Fruit fly (Drosophila melanogaster) whole organism, prepupa: ENCODE data around the gene CG12725.

ENCODE experiments used
- CG10631 ChIP-seq: fragments of 200-800 bp; sonication (Bioruptor generic); optimal IDR thresholded peaks from 2 replicates; lab custom pipeline; 2016; ENCODE audit warnings: missing biosample characterization, missing genetic modification characterization
- CG10669 ChIP-seq: fragments of 200-800 bp; sonication (Bioruptor generic); optimal IDR thresholded peaks from 3 replicates; lab custom pipeline; 2018; ENCODE audit warnings: missing biosample characterization, mild to moderate bottlenecking, missing genetic modification characterization, moderate library complexity
- CG11294 ChIP-seq: fragments of 200-800 bp; sonication (Bioruptor generic); IDR thresholded peaks from 2 replicates; pipeline ENCODE4 v1.3.6; 2022; ENCODE audit warnings: missing biosample characterization, missing genetic modification characterization
- CG11762 ChIP-seq: fragments of 200-800 bp; sonication (Bioruptor generic); optimal IDR thresholded peaks from 3 replicates; lab custom pipeline; 2016; ENCODE audit warnings: missing biosample characterization, missing genetic modification characterization; ENCODE audit not compliant: insufficient read depth
- CG11902 ChIP-seq: fragments of 200-800 bp; sonication (Bioruptor generic); optimal IDR thresholded peaks from 3 replicates; lab custom pipeline; 2016; ENCODE audit warnings: missing biosample characterization, missing genetic modification characterization
- CG15336 ChIP-seq: fragments of 200-800 bp; sonication (Bioruptor generic); IDR thresholded peaks from 2 replicates; pipeline ENCODE4 v1.3.6; 2022; ENCODE audit warnings: missing biosample characterization, missing genetic modification characterization
- CG1621 ChIP-seq: fragments of 200-800 bp; sonication (Bioruptor generic); optimal IDR thresholded peaks from 3 replicates; lab custom pipeline; 2018; ENCODE audit warnings: missing biosample characterization, mild to moderate bottlenecking, missing genetic modification characterization
- CG16779 ChIP-seq: fragments of 200-800 bp; sonication (Bioruptor generic); optimal IDR thresholded peaks from 3 replicates; lab custom pipeline; 2017; ENCODE audit warnings: missing biosample characterization, mild to moderate bottlenecking, missing genetic modification characterization
- CG3032 ChIP-seq: fragments of 200-800 bp; optimal IDR thresholded peaks from 2 replicates; lab custom pipeline; 2019; ENCODE audit warnings: missing biosample characterization, mild to moderate bottlenecking, missing genetic modification characterization, moderate library complexity
- CG31627 ChIP-seq: fragments of 200-800 bp; sonication (Bioruptor generic); optimal IDR thresholded peaks from 3 replicates; lab custom pipeline; 2016; ENCODE audit warnings: missing biosample characterization, missing genetic modification characterization
- CG32006 ChIP-seq: fragments of 200-800 bp; sonication (Bioruptor generic); optimal IDR thresholded peaks from 3 replicates; lab custom pipeline; 2017; ENCODE audit warnings: missing biosample characterization, mild to moderate bottlenecking, missing genetic modification characterization
- CG34406 ChIP-seq: fragments of 200-800 bp; sonication (Bioruptor generic); optimal IDR thresholded peaks from 3 replicates; lab custom pipeline; 2016; ENCODE audit warnings: missing biosample characterization, missing genetic modification characterization
- CG3919 ChIP-seq: fragments of 200-800 bp; sonication (Bioruptor generic); optimal IDR thresholded peaks from 3 replicates; lab custom pipeline; 2016; ENCODE audit warnings: missing biosample characterization, missing genetic modification characterization
- CG4318 ChIP-seq: fragments of 200-800 bp; sonication (Bioruptor generic); optimal IDR thresholded peaks from 3 replicates; lab custom pipeline; 2017; ENCODE audit warnings: missing biosample characterization, mild to moderate bottlenecking, missing genetic modification characterization
- CG6163 ChIP-seq: fragments of 200-800 bp; sonication (Bioruptor generic); IDR thresholded peaks from 3 replicates; pipeline ENCODE4 v1.3.6; 2022; ENCODE audit warnings: missing biosample characterization, missing genetic modification characterization
- CG6276 ChIP-seq: fragments of 200-800 bp; sonication (Bioruptor generic); optimal IDR thresholded peaks from 2 replicates; lab custom pipeline; 2017; ENCODE audit warnings: missing biosample characterization, mild to moderate bottlenecking, missing genetic modification characterization
- CG6792 ChIP-seq: fragments of 200-800 bp; sonication (Bioruptor generic); optimal IDR thresholded peaks from 3 replicates; lab custom pipeline; 2016; ENCODE audit warnings: missing biosample characterization, missing genetic modification characterization
- CG6808 ChIP-seq: fragments of 200-800 bp; sonication (Bioruptor generic); optimal IDR thresholded peaks from 3 replicates; lab custom pipeline; 2017; ENCODE audit warnings: missing biosample characterization, missing genetic modification characterization, mild to moderate bottlenecking, moderate library complexity, missing genetic modification reagents
- CG6854 ChIP-seq: fragments of 200-800 bp; sonication (Bioruptor generic); optimal IDR thresholded peaks from 2 replicates; lab custom pipeline; 2017; ENCODE audit warnings: missing biosample characterization, mild to moderate bottlenecking, missing genetic modification characterization
- CG7368 ChIP-seq: fragments of 200-800 bp; sonication (Bioruptor generic); optimal IDR thresholded peaks from 3 replicates; lab custom pipeline; 2016; ENCODE audit warnings: missing biosample characterization, missing genetic modification characterization
- CG8119 ChIP-seq: fragments of 200-800 bp; sonication (Bioruptor generic); IDR thresholded peaks from 3 replicates; pipeline ENCODE4 v1.3.6; 2022; ENCODE audit warnings: missing biosample characterization, missing genetic modification characterization
- CG8319 ChIP-seq: fragments of 200-800 bp; sonication (Bioruptor generic); optimal IDR thresholded peaks from 3 replicates; lab custom pipeline; 2016; ENCODE audit warnings: missing biosample characterization, missing genetic modification characterization
- CG8632 ChIP-seq: fragments of 200-800 bp; sonication (Bioruptor generic); optimal IDR thresholded peaks from 3 replicates; lab custom pipeline; 2016; ENCODE audit warnings: missing biosample characterization, missing genetic modification characterization
- Eip75B ChIP-seq: fragments of 200-800 bp; sonication (Bioruptor generic); optimal IDR thresholded peaks from 3 replicates; lab custom pipeline; 2016; ENCODE audit warnings: missing biosample characterization, missing genetic modification characterization
- Eip93F ChIP-seq: fragments of 200-800 bp; sonication (Bioruptor generic); optimal IDR thresholded peaks from 2 replicates; lab custom pipeline; 2016; ENCODE audit warnings: missing biosample characterization, mild to moderate bottlenecking, missing genetic modification characterization
- Ets21C ChIP-seq: fragments of 200-800 bp; sonication (Bioruptor generic); optimal IDR thresholded peaks from 3 replicates; lab custom pipeline; 2016; ENCODE audit warnings: missing biosample characterization, missing genetic modification characterization
- Ets96B ChIP-seq: fragments of 200-800 bp; optimal IDR thresholded peaks from 2 replicates; lab custom pipeline; 2019; ENCODE audit warnings: missing biosample characterization, mild to moderate bottlenecking, missing genetic modification characterization, moderate library complexity
- Hr38 ChIP-seq: sonication (Bioruptor generic); optimal IDR thresholded peaks from 2 replicates; lab custom pipeline; 2016; ENCODE audit warnings: missing biosample characterization, missing genetic modification characterization
- Lpt ChIP-seq: fragments of 200-800 bp; sonication (Bioruptor generic); optimal IDR thresholded peaks from 3 replicates; lab custom pipeline; 2016; ENCODE audit warnings: missing biosample characterization, missing genetic modification characterization
- Met ChIP-seq: fragments of 200-800 bp; sonication (Bioruptor generic); optimal IDR thresholded peaks from 3 replicates; lab custom pipeline; 2016; ENCODE audit warnings: missing biosample characterization, missing genetic modification characterization
- OdsH ChIP-seq: fragments of 200-800 bp; sonication (Bioruptor generic); optimal IDR thresholded peaks from 3 replicates; lab custom pipeline; 2016; ENCODE audit warnings: missing biosample characterization, missing genetic modification characterization
- Smox ChIP-seq: fragments of 200-800 bp; sonication (Bioruptor generic); optimal IDR thresholded peaks from 3 replicates; lab custom pipeline; 2016; ENCODE audit warnings: missing biosample characterization, missing genetic modification characterization
- Sox102F ChIP-seq: fragments of 200-800 bp; sonication (Bioruptor generic); optimal IDR thresholded peaks from 2 replicates; lab custom pipeline; 2016; ENCODE audit warnings: missing biosample characterization, mild to moderate bottlenecking, missing genetic modification characterization
- Sox14 ChIP-seq: fragments of 200-800 bp; sonication (Bioruptor generic); optimal IDR thresholded peaks from 3 replicates; lab custom pipeline; 2016; ENCODE audit warnings: missing biosample characterization, missing genetic modification characterization
- Sox15 ChIP-seq: fragments of 200-800 bp; sonication (Bioruptor generic); optimal IDR thresholded peaks from 3 replicates; lab custom pipeline; 2016; ENCODE audit warnings: missing biosample characterization, missing genetic modification characterization
- acj6 ChIP-seq: fragments of 200-800 bp; sonication (Bioruptor generic); optimal IDR thresholded peaks from 3 replicates; lab custom pipeline; 2016; ENCODE audit warnings: missing biosample characterization, missing genetic modification characterization
- cyc ChIP-seq: fragments of 200-800 bp; sonication (Bioruptor generic); optimal IDR thresholded peaks from 3 replicates; lab custom pipeline; 2016; ENCODE audit warnings: missing biosample characterization, missing genetic modification characterization
- dsx ChIP-seq: fragments of 200-800 bp; optimal IDR thresholded peaks from 3 replicates; lab custom pipeline; 2019; ENCODE audit warnings: missing biosample characterization, mild to moderate bottlenecking, missing genetic modification characterization, moderate library complexity; ENCODE audit not compliant: poor library complexity, severe bottlenecking
- eg ChIP-seq: fragments of 200-800 bp; sonication (Bioruptor generic); IDR thresholded peaks from 3 replicates; pipeline ENCODE4 v1.3.6; 2022; ENCODE audit warnings: missing biosample characterization, missing genetic modification characterization
- fd59A ChIP-seq: fragments of 200-800 bp; sonication (Bioruptor generic); optimal IDR thresholded peaks from 2 replicates; lab custom pipeline; 2017; ENCODE audit warnings: missing biosample characterization, mild to moderate bottlenecking, missing genetic modification characterization, missing genetic modification reagents
- fd85E ChIP-seq: fragments of 200-800 bp; sonication (Bioruptor generic); optimal IDR thresholded peaks from 3 replicates; lab custom pipeline; 2016; ENCODE audit warnings: missing biosample characterization, missing genetic modification characterization
- net ChIP-seq: fragments of 200-800 bp; sonication (Bioruptor generic); optimal IDR thresholded peaks from 3 replicates; lab custom pipeline; 2016; ENCODE audit warnings: missing biosample characterization, missing genetic modification characterization
- salr ChIP-seq, 2 experiments: fragments of 200-800 bp; sonication (Bioruptor generic); optimal IDR thresholded peaks; 3 replicates each; lab custom pipeline; 2016 to 2018; ENCODE audit warnings: missing biosample characterization in 2 of 2, missing genetic modification characterization in 2 of 2, mild to moderate bottlenecking in 1 of 2
- spab ChIP-seq: fragments of 200-800 bp; sonication (Bioruptor generic); optimal IDR thresholded peaks from 2 replicates; lab custom pipeline; 2017; ENCODE audit warnings: missing biosample characterization, mild to moderate bottlenecking, missing genetic modification characterization, missing genetic modification reagents
- svp ChIP-seq: fragments of 200-800 bp; sonication (Bioruptor generic); peaks from one replicate; lab custom pipeline; 2016; ENCODE audit warnings: missing biosample characterization, missing genetic modification characterization
- vri ChIP-seq: fragments of 200-800 bp; sonication (Bioruptor generic); optimal IDR thresholded peaks from 3 replicates; lab custom pipeline; 2016; ENCODE audit warnings: missing biosample characterization, mild to moderate bottlenecking, missing genetic modification characterization

The CG12725 gene

DNA sequence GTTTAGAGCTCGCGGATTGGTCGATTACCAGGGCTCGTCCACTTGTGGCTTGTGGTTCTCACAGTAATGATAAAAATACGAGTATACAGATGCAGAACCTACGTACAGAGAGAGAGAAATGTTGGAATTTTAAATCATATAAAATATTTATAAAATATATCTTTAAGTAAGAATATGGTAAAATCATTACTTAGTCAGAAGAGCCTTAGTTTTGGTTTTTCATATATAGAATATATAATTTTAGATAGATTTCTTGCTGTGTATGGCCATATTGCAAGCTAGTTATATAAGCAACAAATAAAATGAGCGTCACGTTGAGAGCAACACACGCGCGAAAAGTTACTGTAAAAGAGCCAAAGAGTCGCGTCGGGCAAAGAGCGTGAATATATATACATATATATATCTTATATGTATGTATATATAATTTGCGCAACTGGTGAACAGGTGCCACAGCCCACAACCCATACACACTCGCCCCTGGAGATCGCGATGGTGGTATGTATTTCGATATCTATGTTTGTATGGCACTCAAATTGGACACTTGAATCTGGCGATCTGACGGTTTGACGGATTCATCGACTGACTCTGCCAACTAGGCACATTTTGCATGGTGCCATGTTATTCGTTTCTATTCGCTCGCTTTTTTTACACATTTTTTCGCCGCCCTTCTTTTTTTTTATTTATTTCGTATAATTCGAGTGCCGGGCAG lies 12.0 kb downstream of the CG12725 start (continued):
- TF ChIP-seq svp (GFP tag; lab: Kevin White, UChicago) (peak; percentile 24), CG3919 (GFP tag; lab: Kevin White, UChicago) (peak; percentile 45), vri (GFP tag; lab: Kevin White, UChicago) (peak; percentile 67), CG6792 (peak; percentile 15), CG10631 (peak; percentile 74), Eip75B (GFP tag; lab: Kevin White, UChicago) (no peak), Sox15 (GFP tag; lab: Kevin White, UChicago) (no peak), dsx (GFP tag; lab: Kevin White, UChicago) (peak; percentile 72), fd59A (GFP tag; lab: Kevin White, UChicago) (no peak), CG6808 (peak; percentile 63), spab (GFP tag; lab: Kevin White, UChicago) (peak; percentile 9), CG16779 (tag; lab: Kevin White, UChicago) (peak; percentile 11), CG6163 (peak; percentile 84), CG4318 (GFP tag; lab: Kevin White, UChicago) (no peak), Met (peak; percentile 27), CG11294 (GFP tag; lab: Robert Waterston, UW) (peak; percentile 80), net (peak; percentile 37)
- TF ChIP-seq, all 60 proteins: peak for 40

DNA sequence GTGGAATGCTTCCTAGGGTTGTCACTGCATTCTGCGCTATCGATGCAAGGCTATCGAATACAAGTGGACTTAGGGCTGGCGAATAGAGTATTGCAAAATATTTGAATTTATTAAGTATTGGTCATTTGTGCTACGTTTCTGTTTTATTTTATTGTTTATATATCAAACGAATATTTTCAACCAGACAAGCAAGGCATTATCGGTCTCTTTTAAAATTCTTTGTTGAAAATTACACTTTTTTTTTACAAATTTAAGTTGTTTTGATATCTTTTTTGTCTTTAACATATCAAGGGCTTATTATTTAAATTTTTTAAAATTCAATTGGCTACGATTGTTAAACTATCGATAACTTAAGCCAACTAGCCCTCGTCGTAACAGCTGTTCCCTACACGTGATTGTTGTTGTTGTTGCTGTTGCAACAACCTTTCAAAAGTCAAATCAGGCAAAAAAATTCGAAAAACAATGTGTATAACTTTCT lies 15.3 kb downstream of the CG12725 start, which contains the start of the genes Ype and CG1662:
Gene Ype, minus strand, starts transcription at position 45 of the 478 bp plus-strand sequence.
Gene CG1662, plus strand, starts transcription at position 191 of the 478 bp plus-strand sequence.
- TF ChIP-seq Ets96B (tag; lab: Kevin White, UChicago) = peak; percentile 60
- peak; percentile 79 for TF ChIP-seq cyc (GFP tag; lab: Kevin White, UChicago)
- peak; percentile 75 for TF ChIP-seq CG32006 (GFP tag; lab: Kevin White, UChicago)
- TF ChIP-seq Ets21C (GFP tag; lab: Kevin White, UChicago) = peak; percentile 73
- TF ChIP-seq net = peak; percentile 32
- no peak for TF ChIP-seq Hr38 (GFP tag; lab: Kevin White, UChicago)
- peak; percentile 66 for TF ChIP-seq Sox15 (GFP tag; lab: Kevin White, UChicago)
- TF ChIP-seq Smox (GFP tag; lab: Kevin White, UChicago) = peak; percentile 70
- peak; percentile 78 for TF ChIP-seq CG10631
- TF ChIP-seq CG15336 (GFP tag; lab: Robert Waterston, UW) = peak; percentile 58
- peak; percentile 67 for TF ChIP-seq CG6792
- peak; percentile 69 for TF ChIP-seq CG3919 (GFP tag; lab: Kevin White, UChicago)
- TF ChIP-seq CG7368 (GFP tag; lab: Kevin White, UChicago) = peak; percentile 34
- TF ChIP-seq salr (GFP tag; optimal IDR thresholded peaks at IDR 0.05; lab: Kevin White, UChicago) = peak; percentile 13 to 59
- TF ChIP-seq Eip93F = peak; percentile 13
- TF ChIP-seq eg (GFP tag; lab: Robert Waterston, UW) = peak; percentile 68; the same call in 2 of the 3 replicates
- peak; percentile 38 for TF ChIP-seq CG1621 (tag; lab: Kevin White, UChicago)
- no peak for TF ChIP-seq CG6276 (GFP tag; lab: Kevin White, UChicago)
- TF ChIP-seq CG6163 = 0 out of 3 replicates have a peak, but pooled peaks have one; percentile 31
- TF ChIP-seq CG3032 (tag; lab: Kevin White, UChicago) = peak; percentile 76
- peak; percentile 38 for TF ChIP-seq CG8319 (GFP tag; lab: Kevin White, UChicago)
- peak; percentile 63 for TF ChIP-seq dsx (GFP tag; lab: Kevin White, UChicago)
- peak; percentile 73 for TF ChIP-seq acj6 (GFP tag; lab: Kevin White, UChicago)
- TF ChIP-seq spab (GFP tag; lab: Kevin White, UChicago) = peak; percentile 32
- TF ChIP-seq CG31627 (GFP tag; lab: Kevin White, UChicago) = peak; percentile 78
- no peak; the same call in 1 of the 2 replicates for TF ChIP-seq CG11294 (GFP tag; lab: Robert Waterston, UW)
- TF ChIP-seq CG16779 (tag; lab: Kevin White, UChicago) = no peak
- TF ChIP-seq OdsH (GFP tag; lab: Kevin White, UChicago) = peak; percentile 81
- TF ChIP-seq Sox14 (GFP tag; lab: Kevin White, UChicago) = peak; percentile 52
- peak; percentile 63 for TF ChIP-seq CG10669
- peak; percentile 43 for TF ChIP-seq fd59A (GFP tag; lab: Kevin White, UChicago)
- no peak for TF ChIP-seq CG6854
- peak; percentile 57 for TF ChIP-seq CG8632
- TF ChIP-seq CG6808 = peak; percentile 55
- peak; percentile 61 for TF ChIP-seq CG4318 (GFP tag; lab: Kevin White, UChicago)
- TF ChIP-seq CG11762 (GFP tag; lab: Kevin White, UChicago) = peak; percentile 50
- peak; percentile 34; the same call in 1 of the 3 replicates for TF ChIP-seq CG8119 (GFP tag; lab: Robert Waterston, UW)
- TF ChIP-seq CG11902 (GFP tag; lab: Kevin White, UChicago) = peak; percentile 55
- TF ChIP-seq Lpt (GFP tag; lab: Kevin White, UChicago) = peak; percentile 41
- no peak for TF ChIP-seq fd85E (GFP tag; lab: Kevin White, UChicago)
- TF ChIP-seq Sox102F (GFP tag; lab: Kevin White, UChicago) = peak; percentile 67
- peak; percentile 57 for TF ChIP-seq CG34406 (GFP tag; lab: Kevin White, UChicago)
